Fruit fly (Drosophila melanogaster): ENCODE results near the gene CG31391.

Gene CG31391

dm6 chr3R:10681682-10681962 is 23.3 kb downstream of the CG31391 start (continued):
- TF ChIP-seq CG8388 (GFP tag; optimal IDR thresholded peaks at IDR 0.05): peak; percentile 48
- TF ChIP-seq gem (tag; optimal IDR thresholded peaks at IDR 0.05): peak; percentile 39
- TF ChIP-seq Mes4 (GFP tag; optimal IDR thresholded peaks at IDR 0.05): no peak
- peak in 1 of 2 experiments; percentile 49 for TF ChIP-seq Hr51 (GFP tag; optimal IDR thresholded peaks at IDR 0.05)
- TF ChIP-seq CG8359 (GFP tag; optimal IDR thresholded peaks at IDR 0.05; ENCODE audit: borderline replicate concordance): peak; percentile 19
- no peak for TF ChIP-seq CG1792 (GFP tag; optimal IDR thresholded peaks at IDR 0.05)
- no peak for TF ChIP-seq pan (optimal IDR thresholded peaks at IDR 0.05)
- peak in 1 of 2 experiments; percentile 83 for TF ChIP-seq pan (GFP tag; optimal IDR thresholded peaks at IDR 0.05 in 1 of 2, IDR thresholded peaks at IDR 0.05 in 1 of 2)
- TF ChIP-seq caup (GFP tag; optimal IDR thresholded peaks at IDR 0.05; ENCODE audit: severe bottlenecking): peak; percentile 11
- TF ChIP-seq sd (tag; optimal IDR thresholded peaks at IDR 0.05): no peak
- TF ChIP-seq MTF-1 (GFP tag; optimal IDR thresholded peaks at IDR 0.05; ENCODE audit: borderline replicate concordance): peak; percentile 11
- peak; percentile 46 for TF ChIP-seq CG12104 (GFP tag; optimal IDR thresholded peaks at IDR 0.05)
- TF ChIP-seq CG3726 (GFP tag; IDR thresholded peaks at IDR 0.05): 0 out of 3 replicates have a peak, but pooled peaks have one; percentile 39
- TF ChIP-seq esg (GFP tag; conservative IDR thresholded peaks at IDR 0.05): peak; percentile 60
- no peak for TF ChIP-seq Doc2 (GFP tag; IDR thresholded peaks at IDR 0.05)
- peak; percentile 59; the same call in 1 of the 3 replicates for TF ChIP-seq otp (GFP tag; IDR thresholded peaks at IDR 0.05)
- peak; percentile 0 for TF ChIP-seq Bdp1 (GFP tag; optimal IDR thresholded peaks at IDR 0.05)
- TF ChIP-seq CG10321 (GFP tag; IDR thresholded peaks at IDR 0.05): 0 out of 2 replicates have a peak, but pooled peaks have one; percentile 33
- TF ChIP-seq CG10565 (GFP tag; optimal IDR thresholded peaks at IDR 0.05): no peak
- peak; percentile 41 for TF ChIP-seq lab (GFP tag; optimal IDR thresholded peaks at IDR 0.05)
- TF ChIP-seq Hr39 (optimal IDR thresholded peaks at IDR 0.05): no peak
- no peak for TF ChIP-seq CG1647 (GFP tag; optimal IDR thresholded peaks at IDR 0.05)
- TF ChIP-seq CG7987 (GFP tag; optimal IDR thresholded peaks at IDR 0.05): peak; percentile 12
- peak; percentile 40 for TF ChIP-seq dmrt11E (tag; optimal IDR thresholded peaks at IDR 0.05)
- TF ChIP-seq CG9797 (GFP tag; optimal IDR thresholded peaks at IDR 0.05): no peak
- TF ChIP-seq CG7839 (tag; optimal IDR thresholded peaks at IDR 0.05): no peak
- TF ChIP-seq Atf6 (GFP tag; IDR thresholded peaks at IDR 0.05): peak; percentile 52; the same call in 1 of the 2 replicates
- peak; percentile 42; the same call in 1 of the 2 replicates for TF ChIP-seq klu (GFP tag; IDR thresholded peaks at IDR 0.05)
- no peak for TF ChIP-seq hb (GFP tag; IDR thresholded peaks at IDR 0.05; ENCODE audit: partially characterized antibody)
- peak; percentile 82 for TF ChIP-seq ci (GFP tag; IDR thresholded peaks at IDR 0.05)
- peak; percentile 29 for TF ChIP-seq CG10979 (tag; optimal IDR thresholded peaks at IDR 0.05)
- no peak for TF ChIP-seq CG17385 (GFP tag; optimal IDR thresholded peaks at IDR 0.05)
- TF ChIP-seq Hr78 (GFP tag; optimal IDR thresholded peaks at IDR 0.05): no peak
- peak; percentile 65; the same call in 1 of the 3 replicates for TF ChIP-seq Optix (GFP tag; IDR thresholded peaks at IDR 0.05)
- no peak for TF ChIP-seq Hsf (GFP tag; optimal IDR thresholded peaks at IDR 0.05)
- peak; percentile 46; the same call in 1 of the 2 replicates for TF ChIP-seq H2.0 (GFP tag; IDR thresholded peaks at IDR 0.05)
- peak; percentile 85 for TF ChIP-seq zf30C (GFP tag; optimal IDR thresholded peaks at IDR 0.05)
- peak; percentile 12 for TF ChIP-seq cato (GFP tag; optimal IDR thresholded peaks at IDR 0.05; ENCODE audit: borderline replicate concordance)
- peak; percentile 75 for TF ChIP-seq sisA (GFP tag; IDR thresholded peaks at IDR 0.05)
- TF ChIP-seq Spps (tag; optimal IDR thresholded peaks at IDR 0.05): peak; percentile 49
- TF ChIP-seq cwo (GFP tag; optimal IDR thresholded peaks at IDR 0.05): no peak
- no peak for TF ChIP-seq Pdp1 (GFP tag; optimal IDR thresholded peaks at IDR 0.05)
- peak; percentile 62 for TF ChIP-seq CG30431 (GFP tag; optimal IDR thresholded peaks at IDR 0.05)
- 0 out of 2 replicates have a peak, but pooled peaks have one; percentile 28 for TF ChIP-seq dati (GFP tag; IDR thresholded peaks at IDR 0.05)
- TF ChIP-seq CHES-1-like (GFP tag; optimal IDR thresholded peaks at IDR 0.05): no peak

Data from whole organism, embryonic.